Worm (Caenorhabditis elegans): ENCODE measurements around the gene hda-6.

DNA sequence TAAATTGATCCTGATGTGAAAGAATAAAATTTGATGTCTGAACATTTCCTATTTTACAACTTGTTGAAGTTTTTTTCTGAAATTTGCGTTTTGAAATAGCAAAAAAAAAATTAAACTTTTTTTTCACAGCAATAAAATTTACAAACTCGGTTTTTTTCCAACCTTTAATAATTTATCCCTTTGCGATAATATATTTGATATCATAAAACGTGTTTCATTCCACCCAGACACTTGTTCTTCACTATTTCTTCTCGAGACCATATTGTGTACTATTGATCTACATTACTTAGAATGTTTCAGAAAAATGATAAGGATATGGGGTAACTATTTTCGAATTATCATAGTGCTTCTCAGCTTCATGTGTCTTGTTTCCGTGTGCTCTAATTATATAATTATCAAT, 38.0 kb downstream of the hda-6 start, which contains the start of gene Y4C6B.4:
- no peak for TF ChIP-seq tbx-2 (tag; optimal IDR thresholded peaks at IDR 0.05)
- no peak for TF ChIP-seq ceh-34 (tag; optimal IDR thresholded peaks at IDR 0.05)
- no peak for TF ChIP-seq pha-4 (tag; optimal IDR thresholded peaks at IDR 0.05)
- TF ChIP-seq K09A11.1 (tag; optimal IDR thresholded peaks at IDR 0.05; ENCODE audit: insufficient read depth), result no peak
- TF ChIP-seq unc-86 (tag; optimal IDR thresholded peaks at IDR 0.05), result no peak
- TF ChIP-seq fkh-10 (GFP tag; optimal IDR thresholded peaks at IDR 0.05), result no peak

Data from whole organism, late embryonic.